Worm (Caenorhabditis elegans) whole organism, dauer: ENCODE data around the gene map-2.
"Not testable (repeated sequence)": the region's sequence is repeated elsewhere in the genome, so short reads cannot be mapped to it uniquely, and the experiment has no call there.

Experiments
- unc-62 ChIP-seq: sonication (generic microtip); optimal IDR thresholded peaks from 2 replicates; lab custom pipeline; 2017; ENCODE audit warnings: missing biosample characterization, missing genetic modification reagents, missing genetic modification characterization

Gene map-2

ce11 chrIV:16854790-16855189 is at the start of gene map-2:
map-2 (minus strand) TSS chrIV:16854890.
- TF ChIP-seq unc-62 (GFP tag; lab: Kevin White, UChicago), result no peak

ce11 chrIV:16898205-16898604 is 43.5 kb upstream of the map-2 start:
- no peak for TF ChIP-seq unc-62 (GFP tag; lab: Kevin White, UChicago)

- not testable (repeated sequence) for TF ChIP-seq unc-62 (GFP tag; lab: Kevin White, UChicago)
These were observed 40.6 kb upstream of the map-2 start, which contains the start of gene T06A10.2 for ce11 chrIV:16895288-16895687. T06A10.2 (plus strand) TSS chrIV:16895588.

- no peak for TF ChIP-seq unc-62 (GFP tag; lab: Kevin White, UChicago)
These were observed 33.9 kb upstream of the map-2 start for ce11 chrIV:16888580-16888979.

- no peak for TF ChIP-seq unc-62 (GFP tag; lab: Kevin White, UChicago)
These were observed 14.2 kb upstream of the map-2 start, which contains the start of gene T06A10.106 for ce11 chrIV:16868900-16869299. T06A10.106 (minus strand) TSS chrIV:16869000.

ce11 chrIV:16867223-16867622 is 12.5 kb upstream of the map-2 start, which contains the start of gene T06A10.107:
T06A10.107 (plus strand) TSS chrIV:16867523.
- no peak for TF ChIP-seq unc-62 (GFP tag; lab: Kevin White, UChicago)

ce11 chrIV:16865487-16865886 is 10.8 kb upstream of the map-2 start, which contains the start of gene gtsf-1:
gtsf-1 (plus strand) TSS chrIV:16865840.
- no peak for TF ChIP-seq unc-62 (GFP tag; lab: Kevin White, UChicago)

ce11 chrIV:16864876-16865275 is 10.2 kb upstream of the map-2 start:
- TF ChIP-seq unc-62 (GFP tag; lab: Kevin White, UChicago), result no peak

- TF ChIP-seq unc-62 (GFP tag; lab: Kevin White, UChicago), result no peak
These were observed 8.8 kb upstream of the map-2 start, which contains the start of the genes mel-46 and lsy-13 for ce11 chrIV:16863431-16863895. mel-46 (minus strand) TSS chrIV:16863481. lsy-13 (plus strand) TSS chrIV:16863870.

ce11 chrIV:16860702-16861101 is 6.0 kb upstream of the map-2 start:
- no peak for TF ChIP-seq unc-62 (GFP tag; lab: Kevin White, UChicago)

ce11 chrIV:16842873-16843272 is 11.8 kb downstream of the map-2 start, which contains the start of gene Y116A8A.150:
Y116A8A.150 (minus strand) TSS chrIV:16842973.
- not testable (repeated sequence) for TF ChIP-seq unc-62 (GFP tag; lab: Kevin White, UChicago)

- no peak for TF ChIP-seq unc-62 (GFP tag; lab: Kevin White, UChicago)
These were observed 23.3 kb downstream of the map-2 start, which contains the start of gene clec-194 for ce11 chrIV:16831366-16831765. clec-194 (plus strand) TSS chrIV:16831666.

- no peak for TF ChIP-seq unc-62 (GFP tag; lab: Kevin White, UChicago)
These were observed 24.8 kb downstream of the map-2 start, which contains the start of gene Y116A8A.7 for ce11 chrIV:16829896-16830295. Y116A8A.7 (plus strand) TSS chrIV:16830196.

- no peak for TF ChIP-seq unc-62 (GFP tag; lab: Kevin White, UChicago)
These were observed 26.0 kb downstream of the map-2 start, which contains the start of gene Y116A8A.6 for ce11 chrIV:16828698-16829097. Y116A8A.6 (minus strand) TSS chrIV:16828798.

ce11 chrIV:16822529-16822928 is 32.2 kb downstream of the map-2 start, which contains the start of gene Y116A8A.4:
Y116A8A.4 (plus strand) TSS chrIV:16822829.
- TF ChIP-seq unc-62 (GFP tag; lab: Kevin White, UChicago), result no peak

ce11 chrIV:16813825-16814224 is 40.9 kb downstream of the map-2 start, which contains the start of gene Y116A8A.2:
Y116A8A.2 (minus strand) TSS chrIV:16813925.
- TF ChIP-seq unc-62 (GFP tag; lab: Kevin White, UChicago), result no peak

ce11 chrIV:16812116-16812515 is 42.6 kb downstream of the map-2 start:
- no peak for TF ChIP-seq unc-62 (GFP tag; lab: Kevin White, UChicago)
